Fruit fly (Drosophila melanogaster): ENCODE measurements around the gene scrib.

scrib gene

dm6 chr3R:26631334-26631919 lies 95.3 kb downstream of the scrib start, which contains the start of gene TwdlN:
Gene TwdlN (plus strand): TSS chr3R:26631869.
- TF ChIP-seq CTCF (optimal IDR thresholded peaks at IDR 0.05) (no peak), CG8478 (optimal IDR thresholded peaks at IDR 0.05) (no peak)

- TF ChIP-seq CTCF (optimal IDR thresholded peaks at IDR 0.05) (no peak), CG8478 (optimal IDR thresholded peaks at IDR 0.05) (no peak)
Measured at dm6 chr3R:26633010-26633409, 96.9 kb downstream of the scrib start.

- TF ChIP-seq CTCF (optimal IDR thresholded peaks at IDR 0.05) (no peak), CG8478 (optimal IDR thresholded peaks at IDR 0.05) (no peak)
Measured at dm6 chr3R:26633432-26633831, 97.3 kb downstream of the scrib start, which contains the start of gene TwdlH. Gene TwdlH (plus strand): TSS chr3R:26633732.

- TF ChIP-seq CTCF (optimal IDR thresholded peaks at IDR 0.05) (no peak), CG8478 (optimal IDR thresholded peaks at IDR 0.05) (no peak)
Measured at dm6 chr3R:26634585-26634984, 98.4 kb downstream of the scrib start, which contains the start of gene TwdlR. Gene TwdlR (plus strand): TSS chr3R:26634885.

- TF ChIP-seq CTCF (optimal IDR thresholded peaks at IDR 0.05) = no peak
Measured at dm6 chr3R:26636388-26636787, 100.2 kb downstream of the scrib start, which contains the start of gene TwdlS. Gene TwdlS (plus strand): TSS chr3R:26636688.

- no peak for TF ChIP-seq CTCF (optimal IDR thresholded peaks at IDR 0.05)
- TF ChIP-seq CG8478 (optimal IDR thresholded peaks at IDR 0.05) = no peak
Measured at dm6 chr3R:26639503-26640075, 103.4 kb downstream of the scrib start, which contains the start of gene TwdlD. Gene TwdlD (plus strand): TSS chr3R:26640025.
